Fruit fly (Drosophila melanogaster): ENCODE data around the gene LysP.

The LysP gene

dm6 chr3L:1183467-1183866, 35.0 kb downstream of the LysP start (continued):
- peak; percentile 16; the same call in 1 of the 2 replicates for TF ChIP-seq H2.0 (GFP tag; IDR thresholded peaks at IDR 0.05)
- peak; percentile 22; the same call in 1 of the 3 replicates for TF ChIP-seq tgo (GFP tag; IDR thresholded peaks at IDR 0.05)
- no peak for TF ChIP-seq hb (GFP tag; IDR thresholded peaks at IDR 0.05; ENCODE audit: partially characterized antibody)
- peak; percentile 14 for TF ChIP-seq CG15269 (tag; optimal IDR thresholded peaks at IDR 0.05)
- no peak for TF ChIP-seq usp (GFP tag; optimal IDR thresholded peaks at IDR 0.05)
- no peak for TF ChIP-seq BEAF-32 (GFP tag; optimal IDR thresholded peaks at IDR 0.05)
- TF ChIP-seq vvl (GFP tag; IDR thresholded peaks at IDR 0.05) = 0 out of 2 replicates have a peak, but pooled peaks have one; percentile 13
- TF ChIP-seq CG3163 (GFP tag; optimal IDR thresholded peaks at IDR 0.05) = no peak
- TF ChIP-seq maf-S (GFP tag; optimal IDR thresholded peaks at IDR 0.05) = no peak
- TF ChIP-seq CG13287 (GFP tag; IDR thresholded peaks at IDR 0.05; ENCODE audit: partially characterized antibody) = no peak
- TF ChIP-seq Usf (GFP tag; optimal IDR thresholded peaks at IDR 0.05) = no peak
- no peak for TF ChIP-seq CG18476 (GFP tag; optimal IDR thresholded peaks at IDR 0.05)
- peak; percentile 8 for TF ChIP-seq Camta (GFP tag; optimal IDR thresholded peaks at IDR 0.05)
- TF ChIP-seq Taf1 (GFP tag; IDR thresholded peaks at IDR 0.05) = peak; percentile 33; the same call in 1 of the 2 replicates
- TF ChIP-seq CG11093 (GFP tag; IDR thresholded peaks at IDR 0.05) = no peak
- peak; percentile 7 for TF ChIP-seq Fer3 (tag; optimal IDR thresholded peaks at IDR 0.05)
- no peak for TF ChIP-seq cato (GFP tag; optimal IDR thresholded peaks at IDR 0.05; ENCODE audit: borderline replicate concordance)
- TF ChIP-seq mirr (GFP tag; optimal IDR thresholded peaks at IDR 0.05) = no peak
- TF ChIP-seq ac (GFP tag; optimal IDR thresholded peaks at IDR 0.05) = no peak
- no peak for TF ChIP-seq vnd (GFP tag; IDR thresholded peaks at IDR 0.05; ENCODE audit: partially characterized antibody)
- TF ChIP-seq CG14965 (GFP tag; optimal IDR thresholded peaks at IDR 0.05; ENCODE audit: borderline replicate concordance) = no peak
- peak; percentile 58 for TF ChIP-seq slbo (GFP tag; IDR thresholded peaks at IDR 0.05)
- peak; percentile 48 for TF ChIP-seq CG32532 (GFP tag; IDR thresholded peaks at IDR 0.05)
- TF ChIP-seq Ets65A (GFP tag) = peak; percentile 87
- no peak for TF ChIP-seq grau (tag; optimal IDR thresholded peaks at IDR 0.05)
- TF ChIP-seq gem (tag; optimal IDR thresholded peaks at IDR 0.05) = peak; percentile 13
- peak; percentile 56 for TF ChIP-seq CG2120 (GFP tag; optimal IDR thresholded peaks at IDR 0.05)
- no peak for TF ChIP-seq D19B (GFP tag; optimal IDR thresholded peaks at IDR 0.05)
- no peak for TF ChIP-seq tin (GFP tag; optimal IDR thresholded peaks at IDR 0.05)
- peak; percentile 43; the same call in 1 of the 2 replicates for TF ChIP-seq ranshi (GFP tag; IDR thresholded peaks at IDR 0.05)
- peak; percentile 74 for TF ChIP-seq Med (GFP tag)
- TF ChIP-seq mam (GFP tag; optimal IDR thresholded peaks at IDR 0.05) = peak; percentile 20
- peak; percentile 37; the same call in 1 of the 2 replicates for TF ChIP-seq CG9215 (GFP tag; IDR thresholded peaks at IDR 0.05)
- TF ChIP-seq CG14014 (GFP tag; IDR thresholded peaks at IDR 0.05) = 0 out of 2 replicates have a peak, but pooled peaks have one; percentile 44
- TF ChIP-seq CG14441 (GFP tag; IDR thresholded peaks at IDR 0.05) = peak; percentile 60
- TF ChIP-seq prd (optimal IDR thresholded peaks at IDR 0.05) = no peak
- TF ChIP-seq prd (GFP tag; IDR thresholded peaks at IDR 0.05) = peak; percentile 28; the same call in 1 of the 3 replicates
- TF ChIP-seq sens-2 (GFP tag; IDR thresholded peaks at IDR 0.05) = no peak
- TF ChIP-seq row (GFP tag; IDR thresholded peaks at IDR 0.05) = peak; percentile 62
- no peak for TF ChIP-seq CG11560 (tag; IDR thresholded peaks at IDR 0.05)
- peak; percentile 24 for TF ChIP-seq CG7556 (GFP tag; optimal IDR thresholded peaks at IDR 0.05)
- peak; percentile 31; the same call in 1 of the 2 replicates for TF ChIP-seq Atf6 (GFP tag; IDR thresholded peaks at IDR 0.05)
- TF ChIP-seq ttk (GFP tag; IDR thresholded peaks at IDR 0.05) = 0 out of 2 replicates have a peak, but pooled peaks have one; percentile 21
- peak; percentile 27 for TF ChIP-seq CG11504 (tag; optimal IDR thresholded peaks at IDR 0.05)
- no peak for TF ChIP-seq CG8290 (GFP tag; optimal IDR thresholded peaks at IDR 0.05)
- TF ChIP-seq CG8290 (tag; optimal IDR thresholded peaks at IDR 0.05) = peak in 1 of 2 experiments; percentile 60
- TF ChIP-seq dan (GFP tag; IDR thresholded peaks at IDR 0.05) = no peak
- TF ChIP-seq Rfx (GFP tag; IDR thresholded peaks at IDR 0.05) = peak; percentile 48; the same call in 1 of the 2 replicates
- TF ChIP-seq CG13296 (GFP tag; optimal IDR thresholded peaks at IDR 0.05) = peak; percentile 19
